Fruit fly (Drosophila melanogaster) whole organism: ENCODE measurements around the gene C15.

Experiments
- CG8478 ChIP-seq: fragments of >200 bp; optimal IDR thresholded peaks from 2 replicates; lab custom pipeline; 2018; ENCODE audit warnings: inconsistent platforms
- Dll ChIP-seq: fragments of >200 bp; optimal IDR thresholded peaks from 2 replicates; lab custom pipeline; 2017
- EcR ChIP-seq, 2 experiments: fragments of >200 bp; optimal IDR thresholded peaks; 2 replicates each; lab custom pipeline; 2017; ENCODE audit warnings: missing biosample characterization in 2 of 2, missing genetic modification characterization in 2 of 2, missing genetic modification reagents in 2 of 2
- pan ChIP-seq: fragments of >200 bp; optimal IDR thresholded peaks from 2 replicates; lab custom pipeline; 2017
- psq ChIP-seq: fragments of >200 bp; optimal IDR thresholded peaks from 2 replicates; lab custom pipeline; 2017
- usp ChIP-seq: fragments of >200 bp; optimal IDR thresholded peaks from 2 replicates; lab custom pipeline; 2017; ENCODE audit warnings: missing biosample characterization, missing genetic modification characterization, mixed read lengths

The C15 gene

DNA sequence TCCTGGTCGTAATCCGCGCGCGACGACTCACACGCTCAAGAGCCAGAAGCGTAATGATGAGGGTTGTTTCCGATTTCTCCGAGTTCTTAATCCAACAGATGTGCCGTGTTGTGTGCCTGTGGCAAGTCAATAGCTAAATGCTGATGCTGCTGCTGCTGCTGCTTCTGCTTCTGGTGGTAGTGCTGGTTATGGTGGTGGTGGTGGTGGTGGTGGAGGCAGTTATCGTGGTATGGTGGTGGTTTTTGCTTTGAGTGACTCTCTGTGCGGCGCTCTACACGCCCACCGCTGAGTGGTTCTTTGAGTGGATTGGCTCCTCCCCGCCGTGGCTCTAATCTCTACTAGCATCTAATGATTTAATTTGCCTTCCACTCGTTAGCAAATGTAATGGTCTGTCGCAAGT, 57.3 kb downstream of the C15 start, which contains the start of gene slou:
Gene slou (minus strand): TSS at position 131 of the 400 bp plus-strand sequence.
- TF ChIP-seq psq (lab: Kevin White, UChicago) (no peak), usp (GFP tag; lab: Kevin White, UChicago) (no peak), EcR (GFP tag; optimal IDR thresholded peaks at IDR 0.05; lab: Kevin White, UChicago) (no peak), CG8478 (lab: Kevin White, UChicago) (no peak), Dll (lab: Kevin White, UChicago) (no peak), pan (no peak)

DNA sequence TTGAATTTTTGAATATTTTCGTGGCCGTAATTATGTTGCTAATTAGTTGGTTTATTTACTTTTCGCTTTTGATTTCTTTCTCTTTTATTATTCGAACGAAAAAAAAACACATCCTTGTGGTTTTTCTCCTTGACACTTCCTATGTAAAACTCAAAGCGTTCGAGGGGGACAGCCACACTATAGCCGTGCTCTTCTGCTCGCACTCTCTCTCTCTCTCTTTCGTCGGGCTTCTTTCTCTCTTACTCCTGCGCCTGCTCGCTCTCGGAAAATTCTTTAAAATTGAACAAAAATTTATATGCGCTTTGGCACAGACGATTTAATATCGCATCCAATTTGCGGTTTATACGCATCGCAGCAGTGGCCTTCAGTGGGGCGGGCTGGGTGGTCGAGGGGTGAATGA, 58.1 kb downstream of the C15 start:
- TF ChIP-seq CG8478 (lab: Kevin White, UChicago): no peak
- TF ChIP-seq EcR (GFP tag; optimal IDR thresholded peaks at IDR 0.05; lab: Kevin White, UChicago): no peak
- no peak for TF ChIP-seq Dll (lab: Kevin White, UChicago)
- no peak for TF ChIP-seq psq (lab: Kevin White, UChicago)
- no peak for TF ChIP-seq pan
- no peak for TF ChIP-seq usp (GFP tag; lab: Kevin White, UChicago)

DNA sequence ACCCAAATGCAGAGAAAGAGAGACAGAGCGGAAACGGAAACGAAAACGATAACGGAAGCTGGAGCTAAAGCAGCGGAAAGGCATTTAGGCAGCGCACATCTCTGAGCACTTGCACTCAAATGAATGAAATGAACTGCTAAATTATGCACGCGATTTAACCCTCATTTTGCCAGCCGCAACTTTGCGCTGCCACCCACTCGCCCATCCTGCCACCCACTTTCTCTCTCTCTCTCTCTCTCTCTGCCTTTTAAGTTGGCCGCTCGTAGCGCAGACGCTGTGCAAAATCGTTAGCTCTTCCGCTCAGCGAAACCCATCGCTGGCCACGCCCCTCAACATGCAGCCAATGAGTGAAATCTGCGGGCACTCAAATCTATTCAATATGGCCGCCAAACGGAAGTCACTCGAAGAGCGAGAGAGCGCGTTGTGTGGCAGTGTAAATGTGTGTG, 61.7 kb downstream of the C15 start:
- TF ChIP-seq Dll (lab: Kevin White, UChicago): peak; percentile 6
- TF ChIP-seq CG8478 (lab: Kevin White, UChicago): no peak
